Fruit fly (Drosophila melanogaster) whole organism: ENCODE data around the gene CG10863.
A peak's percentile ranks its signal among the peaks of the same experiment; 100 is the strongest.

ENCODE experiments used
- CG8478 ChIP-seq: fragments of >200 bp; optimal IDR thresholded peaks from 2 replicates; lab custom pipeline; 2018; ENCODE audit warnings: inconsistent platforms
- Dll ChIP-seq: fragments of >200 bp; optimal IDR thresholded peaks from 2 replicates; lab custom pipeline; 2017
- EcR ChIP-seq, 2 experiments: fragments of >200 bp; optimal IDR thresholded peaks; 2 replicates each; lab custom pipeline; 2017; ENCODE audit warnings: missing biosample characterization in 2 of 2, missing genetic modification characterization in 2 of 2, missing genetic modification reagents in 2 of 2
- pan ChIP-seq: fragments of >200 bp; optimal IDR thresholded peaks from 2 replicates; lab custom pipeline; 2017
- psq ChIP-seq: fragments of >200 bp; optimal IDR thresholded peaks from 2 replicates; lab custom pipeline; 2017
- usp ChIP-seq: fragments of >200 bp; optimal IDR thresholded peaks from 2 replicates; lab custom pipeline; 2017; ENCODE audit warnings: missing biosample characterization, missing genetic modification characterization, mixed read lengths

CG10863 gene

dm6 chr3L:3932742-3933289 lies 9.4 kb downstream of the CG10863 start:
- TF ChIP-seq Dll (lab: Kevin White, UChicago) (no peak), usp (GFP tag; lab: Kevin White, UChicago) (no peak), CG8478 (lab: Kevin White, UChicago) (no peak), pan (lab: Kevin White, UChicago) (no peak), psq (lab: Kevin White, UChicago) (no peak), EcR (GFP tag; optimal IDR thresholded peaks at IDR 0.05; lab: Kevin White, UChicago) (no peak)

dm6 chr3L:3931778-3932177 lies 10.5 kb downstream of the CG10863 start:
- no peak for TF ChIP-seq CG8478 (lab: Kevin White, UChicago)
- no peak for TF ChIP-seq psq (lab: Kevin White, UChicago)
- TF ChIP-seq usp (GFP tag; lab: Kevin White, UChicago), result no peak
- no peak for TF ChIP-seq EcR (GFP tag; optimal IDR thresholded peaks at IDR 0.05; lab: Kevin White, UChicago)
- no peak for TF ChIP-seq pan (lab: Kevin White, UChicago)
- TF ChIP-seq Dll (lab: Kevin White, UChicago), result no peak

- no peak for TF ChIP-seq pan (lab: Kevin White, UChicago)
- TF ChIP-seq Dll (lab: Kevin White, UChicago), result no peak
- TF ChIP-seq EcR (GFP tag; optimal IDR thresholded peaks at IDR 0.05; lab: Kevin White, UChicago), result no peak
- TF ChIP-seq psq (lab: Kevin White, UChicago), result no peak
- no peak for TF ChIP-seq CG8478 (lab: Kevin White, UChicago)
- no peak for TF ChIP-seq usp (GFP tag; lab: Kevin White, UChicago)
Measured at dm6 chr3L:3930930-3931329, 11.3 kb downstream of the CG10863 start.

DNA sequence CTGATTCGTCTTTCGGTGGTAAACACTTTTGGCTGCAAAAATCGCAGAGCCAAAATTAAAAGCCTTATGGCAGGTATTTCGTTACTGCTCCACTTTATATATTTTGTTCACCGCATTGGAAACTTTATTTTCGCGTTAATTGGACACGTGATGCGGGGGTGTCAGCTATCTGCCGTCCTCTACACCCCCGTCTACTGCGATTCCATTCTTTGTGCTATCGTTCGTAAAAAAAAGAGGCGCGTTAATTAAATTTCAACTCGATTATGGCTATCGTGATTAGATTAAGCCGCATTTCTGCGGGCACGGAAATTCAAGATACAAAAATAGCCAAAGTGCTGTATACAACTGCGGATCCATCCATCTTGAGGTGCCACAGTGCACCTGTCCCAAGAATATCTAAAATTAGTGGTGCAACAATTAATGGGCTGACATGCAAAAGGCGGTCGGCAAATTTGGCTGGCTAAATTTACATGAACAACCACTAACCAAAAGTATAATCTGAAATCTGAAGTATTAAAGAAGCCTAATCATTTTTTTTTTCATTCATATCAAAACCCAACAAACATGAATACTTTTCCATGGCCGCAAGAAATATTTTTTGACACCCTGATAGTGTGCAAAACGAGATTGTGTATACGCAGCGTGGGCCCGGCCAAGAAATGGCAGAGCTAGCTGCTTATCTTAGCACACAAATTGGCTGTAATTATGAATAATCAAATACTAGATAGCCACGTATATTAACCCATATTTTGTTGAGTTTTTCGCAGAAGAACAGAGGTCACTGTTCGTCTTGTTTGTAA lies 12.1 kb downstream of the CG10863 start:
- no peak for TF ChIP-seq CG8478 (lab: Kevin White, UChicago)
- TF ChIP-seq EcR (GFP tag; optimal IDR thresholded peaks at IDR 0.05; lab: Kevin White, UChicago), result no peak
- no peak for TF ChIP-seq usp (GFP tag; lab: Kevin White, UChicago)
- TF ChIP-seq psq (lab: Kevin White, UChicago), result no peak
- TF ChIP-seq pan (lab: Kevin White, UChicago), result no peak
- no peak for TF ChIP-seq Dll (lab: Kevin White, UChicago)

- no peak for TF ChIP-seq psq (lab: Kevin White, UChicago)
- no peak for TF ChIP-seq pan (lab: Kevin White, UChicago)
- no peak for TF ChIP-seq usp (GFP tag; lab: Kevin White, UChicago)
Measured at dm6 chr3L:3928943-3929785, 13.1 kb downstream of the CG10863 start.

dm6 chr3L:3928205-3928942 lies 13.9 kb downstream of the CG10863 start:
- TF ChIP-seq EcR (GFP tag; optimal IDR thresholded peaks at IDR 0.05; lab: Kevin White, UChicago), result no peak
- no peak for TF ChIP-seq CG8478 (lab: Kevin White, UChicago)
- TF ChIP-seq psq (lab: Kevin White, UChicago), result no peak
- no peak for TF ChIP-seq pan (lab: Kevin White, UChicago)
- TF ChIP-seq Dll (lab: Kevin White, UChicago), result no peak
- TF ChIP-seq usp (GFP tag; lab: Kevin White, UChicago), result no peak

DNA sequence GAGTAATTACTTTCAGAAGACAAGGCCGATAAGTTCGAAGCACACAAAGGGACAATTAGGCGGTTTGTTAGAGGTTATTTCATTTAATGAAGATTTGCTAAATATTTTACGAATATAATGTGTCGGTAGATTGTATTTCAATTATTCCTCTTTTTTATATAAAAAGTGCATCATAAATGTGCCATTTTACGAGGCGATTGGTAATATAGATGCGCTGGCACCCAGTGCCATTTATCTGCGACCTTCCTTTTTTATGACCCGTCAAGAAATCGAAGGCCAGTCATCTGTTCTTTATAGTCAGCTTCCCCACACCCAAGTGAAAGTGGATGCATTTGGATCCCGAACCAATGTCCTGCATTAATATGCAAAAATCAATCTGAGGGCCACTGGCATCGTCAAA lies 14.8 kb downstream of the CG10863 start:
- no peak for TF ChIP-seq psq (lab: Kevin White, UChicago)
- TF ChIP-seq pan (lab: Kevin White, UChicago), result no peak
- TF ChIP-seq CG8478 (lab: Kevin White, UChicago), result no peak
- no peak for TF ChIP-seq EcR (GFP tag; optimal IDR thresholded peaks at IDR 0.05; lab: Kevin White, UChicago)
- no peak for TF ChIP-seq usp (GFP tag; lab: Kevin White, UChicago)
- TF ChIP-seq Dll (lab: Kevin White, UChicago), result no peak

- TF ChIP-seq usp (GFP tag; lab: Kevin White, UChicago), result no peak
- peak; percentile 8 for TF ChIP-seq pan (lab: Kevin White, UChicago)
Measured at dm6 chr3L:3926191-3926765, 16.0 kb downstream of the CG10863 start.

DNA sequence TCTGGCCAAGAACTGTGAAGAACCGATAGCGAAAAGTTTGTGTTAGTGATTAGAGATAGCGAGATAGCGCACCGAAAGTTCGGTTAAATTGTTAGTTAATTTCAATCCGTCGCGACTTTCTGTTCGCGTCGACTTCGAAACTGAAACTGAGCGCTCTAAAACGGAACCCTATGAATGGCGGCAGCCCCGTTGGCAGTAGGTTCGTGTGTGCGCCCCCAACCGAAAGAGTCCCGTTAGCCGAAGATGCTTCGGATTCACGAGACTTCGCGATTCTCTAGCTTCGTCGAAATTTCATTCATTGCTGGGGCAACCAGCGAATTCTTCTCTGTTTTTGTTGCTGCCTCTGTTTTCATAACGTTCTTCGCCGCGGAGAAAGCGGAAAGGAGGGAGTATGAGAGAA lies 16.8 kb downstream of the CG10863 start:
- TF ChIP-seq usp (GFP tag; lab: Kevin White, UChicago), result no peak
- TF ChIP-seq CG8478 (lab: Kevin White, UChicago), result no peak
- TF ChIP-seq pan (lab: Kevin White, UChicago), result no peak
- TF ChIP-seq Dll (lab: Kevin White, UChicago), result no peak
- no peak for TF ChIP-seq psq (lab: Kevin White, UChicago)
- no peak for TF ChIP-seq EcR (GFP tag; optimal IDR thresholded peaks at IDR 0.05; lab: Kevin White, UChicago)

- TF ChIP-seq psq (lab: Kevin White, UChicago) (no peak), EcR (GFP tag; optimal IDR thresholded peaks at IDR 0.05; lab: Kevin White, UChicago) (no peak), usp (GFP tag; lab: Kevin White, UChicago) (no peak), Dll (lab: Kevin White, UChicago) (no peak), CG8478 (lab: Kevin White, UChicago) (no peak)
Measured at dm6 chr3L:3923631-3924274, 18.5 kb downstream of the CG10863 start.
